Fruit fly (Drosophila melanogaster) whole organism, embryonic: ENCODE results near the gene fit.

Source experiments
- CG10979 ChIP-seq: fragments of 200-800 bp; sonication (Bioruptor generic); optimal IDR thresholded peaks from 2 replicates; lab custom pipeline; 2018; ENCODE audit warnings: missing biosample characterization, mild to moderate bottlenecking, missing genetic modification characterization, moderate library complexity
- CG11247 ChIP-seq: fragments of 200-800 bp; sonication (Bioruptor generic); IDR thresholded peaks from 2 replicates; pipeline ENCODE4 v1.3.6; 2022; ENCODE audit warnings: missing biosample characterization, missing genetic modification characterization
- CG12219 ChIP-seq: fragments of 200-800 bp; sonication (Bioruptor generic); optimal IDR thresholded peaks from 3 replicates; lab custom pipeline; 2018; ENCODE audit warnings: missing biosample characterization, mild to moderate bottlenecking, missing genetic modification characterization
- CG13123 ChIP-seq: fragments of 200-800 bp; sonication (Bioruptor generic); optimal IDR thresholded peaks from 2 replicates; lab custom pipeline; 2016; ENCODE audit warnings: missing biosample characterization, missing genetic modification characterization
- CG13296 ChIP-seq: fragments of 200-800 bp; sonication (Bioruptor generic); optimal IDR thresholded peaks from 3 replicates; lab custom pipeline; 2018; ENCODE audit warnings: missing biosample characterization, mild to moderate bottlenecking, missing genetic modification characterization
- CG15011 ChIP-seq: fragments of 200-800 bp; sonication (Bioruptor generic); optimal IDR thresholded peaks from 3 replicates; lab custom pipeline; 2018; ENCODE audit warnings: missing biosample characterization, mild to moderate bottlenecking, missing genetic modification characterization
- CG15479 ChIP-seq: fragments of 200-800 bp; sonication (Bioruptor generic); optimal IDR thresholded peaks from 3 replicates; lab custom pipeline; 2019; ENCODE audit warnings: missing biosample characterization, mild to moderate bottlenecking, missing genetic modification characterization, moderate library complexity
- CG15514 ChIP-seq: fragments of 200-800 bp; sonication (Bioruptor generic); optimal IDR thresholded peaks from 3 replicates; lab custom pipeline; 2017; ENCODE audit warnings: missing biosample characterization, missing genetic modification characterization, mild to moderate bottlenecking, moderate library complexity, missing genetic modification reagents
- CG17385 ChIP-seq: fragments of 200-800 bp; sonication (Bioruptor generic); optimal IDR thresholded peaks from 3 replicates; lab custom pipeline; 2018; ENCODE audit warnings: missing biosample characterization, mild to moderate bottlenecking, missing genetic modification characterization
- CG1792 ChIP-seq: fragments of 200-800 bp; sonication (Bioruptor generic); optimal IDR thresholded peaks from 2 replicates; lab custom pipeline; 2016; ENCODE audit warnings: missing biosample characterization, missing genetic modification characterization
- CG30431 ChIP-seq: fragments of 200-800 bp; sonication (Bioruptor generic); optimal IDR thresholded peaks from 2 replicates; lab custom pipeline; 2017; ENCODE audit warnings: missing biosample characterization, missing genetic modification characterization
- CG31441 ChIP-seq: fragments of 200-800 bp; sonication (Bioruptor generic); IDR thresholded peaks from 2 replicates; pipeline ENCODE4 v1.3.6; 2022; ENCODE audit warnings: missing biosample characterization, missing genetic modification characterization
- CG34224 ChIP-seq: fragments of 200-800 bp; sonication (Bioruptor generic); IDR thresholded peaks from 3 replicates; pipeline ENCODE4 v1.3.6; 2022; ENCODE audit warnings: missing biosample characterization, missing genetic modification characterization; ENCODE audit not compliant: partially characterized antibody
- CG34422 ChIP-seq: fragments of 200-800 bp; sonication (Bioruptor generic); IDR thresholded peaks from 3 replicates; pipeline ENCODE4 v1.3.6; 2022; ENCODE audit warnings: missing biosample characterization, missing genetic modification characterization
- CG3838 ChIP-seq: fragments of 200-800 bp; sonication (Bioruptor generic); optimal IDR thresholded peaks from 3 replicates; lab custom pipeline; 2016; ENCODE audit warnings: missing biosample characterization, missing genetic modification characterization
- CG42726 ChIP-seq: fragments of 200-800 bp; sonication (Bioruptor generic); IDR thresholded peaks from 2 replicates; pipeline ENCODE4 v1.3.6; 2022; ENCODE audit warnings: missing biosample characterization, missing genetic modification characterization; ENCODE audit not compliant: partially characterized antibody
- CG4707 ChIP-seq: fragments of 200-800 bp; sonication (Bioruptor generic); optimal IDR thresholded peaks from 2 replicates; lab custom pipeline; 2018; ENCODE audit warnings: missing biosample characterization, mild to moderate bottlenecking, missing genetic modification characterization, moderate library complexity
- CG6654 ChIP-seq: fragments of 200-800 bp; sonication (Bioruptor generic); optimal IDR thresholded peaks from 2 replicates; lab custom pipeline; 2017; ENCODE audit warnings: missing biosample characterization, mild to moderate bottlenecking, missing genetic modification characterization
- CG9215 ChIP-seq: fragments of 200-800 bp; sonication (Bioruptor generic); IDR thresholded peaks from 2 replicates; pipeline ENCODE4 v1.3.6; 2022; ENCODE audit warnings: missing biosample characterization, missing genetic modification characterization
- Chrac-16 ChIP-seq: fragments of 200-800 bp; sonication (Bioruptor generic); optimal IDR thresholded peaks from 3 replicates; lab custom pipeline; 2016; ENCODE audit warnings: missing biosample characterization, missing genetic modification characterization
- Dip3 ChIP-seq: fragments of 200-800 bp; sonication (Bioruptor generic); optimal IDR thresholded peaks from 3 replicates; lab custom pipeline; 2016; ENCODE audit warnings: missing biosample characterization, missing genetic modification characterization
- Dll ChIP-seq: fragments of 200-800 bp; sonication (Bioruptor generic); IDR thresholded peaks from 4 replicates; pipeline ENCODE4 v1.3.6; 2022; ENCODE audit warnings: missing biosample characterization, missing genetic modification characterization; ENCODE audit not compliant: partially characterized antibody
- Doc2 ChIP-seq: fragments of 200-800 bp; sonication (Bioruptor generic); IDR thresholded peaks from 2 replicates; pipeline ENCODE4 v1.3.6; 2022; ENCODE audit warnings: missing biosample characterization, missing genetic modification characterization
- Dp ChIP-seq: fragments of 200-800 bp; sonication (Bioruptor generic); optimal IDR thresholded peaks from 2 replicates; lab custom pipeline; 2018; ENCODE audit warnings: missing biosample characterization, mild to moderate bottlenecking, missing genetic modification characterization, moderate library complexity
- Ets97D ChIP-seq: fragments of 200-800 bp; sonication (Bioruptor generic); optimal IDR thresholded peaks from 3 replicates; lab custom pipeline; 2016; ENCODE audit warnings: missing biosample characterization, missing genetic modification characterization
- H2.0 ChIP-seq: fragments of 200-800 bp; sonication (Bioruptor generic); IDR thresholded peaks from 2 replicates; pipeline ENCODE4 v1.3.6; 2022; ENCODE audit warnings: missing biosample characterization, missing genetic modification characterization
- HLH3B ChIP-seq: fragments of 200-800 bp; sonication (Bioruptor generic); IDR thresholded peaks from 2 replicates; pipeline ENCODE4 v1.3.6; 2022; ENCODE audit warnings: missing biosample characterization, missing genetic modification characterization
- HmgD ChIP-seq: fragments of 200-800 bp; sonication (Bioruptor generic); optimal IDR thresholded peaks from 3 replicates; lab custom pipeline; 2016; ENCODE audit warnings: missing biosample characterization, missing genetic modification characterization
- HmgZ ChIP-seq: fragments of 200-800 bp; sonication (Bioruptor generic); optimal IDR thresholded peaks from 2 replicates; lab custom pipeline; 2018; ENCODE audit warnings: missing biosample characterization, mild to moderate bottlenecking, missing genetic modification characterization
- Hmx ChIP-seq: fragments of 200-800 bp; sonication (Bioruptor generic); optimal IDR thresholded peaks from 2 replicates; lab custom pipeline; 2016; ENCODE audit warnings: missing biosample characterization, missing genetic modification characterization
- NC2β ChIP-seq: fragments of 200-800 bp; sonication (Bioruptor generic); optimal IDR thresholded peaks from 2 replicates; lab custom pipeline; 2016; ENCODE audit warnings: missing biosample characterization, missing genetic modification characterization
- Nf-YB ChIP-seq: fragments of 200-800 bp; sonication (Bioruptor generic); optimal IDR thresholded peaks from 3 replicates; lab custom pipeline; 2019; ENCODE audit warnings: missing biosample characterization, mild to moderate bottlenecking, missing genetic modification characterization, moderate library complexity
- Sox102F ChIP-seq: fragments of 200-800 bp; sonication (Bioruptor generic); optimal IDR thresholded peaks from 2 replicates; lab custom pipeline; 2018; ENCODE audit warnings: missing biosample characterization, mild to moderate bottlenecking, missing genetic modification characterization, moderate library complexity
- Taf1 ChIP-seq: fragments of 200-800 bp; sonication (Bioruptor generic); IDR thresholded peaks from 2 replicates; pipeline ENCODE4 v1.3.6; 2022; ENCODE audit warnings: missing biosample characterization, missing genetic modification characterization
- bowl ChIP-seq: fragments of 200-800 bp; sonication (Bioruptor generic); IDR thresholded peaks from 2 replicates; pipeline ENCODE4 v1.3.6; 2022; ENCODE audit warnings: missing biosample characterization, missing genetic modification characterization
- dmrt99B ChIP-seq: fragments of 200-800 bp; sonication (Bioruptor generic); optimal IDR thresholded peaks from 2 replicates; lab custom pipeline; 2018; ENCODE audit warnings: missing biosample characterization, mild to moderate bottlenecking, missing genetic modification characterization, moderate library complexity
- eve ChIP-seq, 2 experiments: fragments of >200 bp; optimal IDR thresholded peaks; 2 replicates each; lab custom pipeline; 2017; ENCODE audit warnings: missing biosample characterization in 2 of 2, missing genetic modification characterization in 2 of 2
- gfzf ChIP-seq: fragments of 200-800 bp; sonication (Bioruptor generic); optimal IDR thresholded peaks from 2 replicates; lab custom pipeline; 2016; ENCODE audit warnings: missing biosample characterization, mild to moderate bottlenecking, missing genetic modification characterization, moderate library complexity
- grau ChIP-seq: fragments of 200-800 bp; optimal IDR thresholded peaks from 3 replicates; lab custom pipeline; 2019; ENCODE audit warnings: missing biosample characterization, mild to moderate bottlenecking, missing genetic modification characterization, moderate library complexity
- hkb ChIP-seq, 2 experiments: fragments of 200-800 bp in 1 of 2; fragments of >200 bp in 1 of 2; sonication (Bioruptor generic) in 1 of 2; IDR thresholded peaks in 1 of 2; optimal IDR thresholded peaks in 1 of 2; 2 replicates each; pipeline versions ENCODE4 v1.3.6 to Lab custom; 2017 to 2022; ENCODE audit warnings: missing biosample characterization in 1 of 2, missing genetic modification characterization in 1 of 2
- hth ChIP-seq: fragments of >200 bp; optimal IDR thresholded peaks from 2 replicates; lab custom pipeline; 2017; ENCODE audit warnings: inconsistent platforms
- kay ChIP-seq: fragments of 200-800 bp; sonication (Bioruptor generic); optimal IDR thresholded peaks from 2 replicates; lab custom pipeline; 2016; ENCODE audit warnings: missing biosample characterization, missing genetic modification characterization
- ken ChIP-seq: fragments of 200-800 bp; sonication (Bioruptor generic); IDR thresholded peaks from 3 replicates; pipeline ENCODE4 v1.3.6; 2022; ENCODE audit warnings: missing biosample characterization, missing genetic modification characterization
- onecut ChIP-seq: fragments of 200-800 bp; sonication (Bioruptor generic); IDR thresholded peaks from 2 replicates; pipeline ENCODE4 v1.3.6; 2022; ENCODE audit warnings: missing biosample characterization, missing genetic modification characterization
- sens ChIP-seq: fragments of 200-800 bp; sonication (Bioruptor generic); peaks from one replicate; lab custom pipeline; 2016; ENCODE audit warnings: missing biosample characterization, missing genetic modification characterization
- sim ChIP-seq: fragments of 200-800 bp; sonication (Bioruptor generic); IDR thresholded peaks from 2 replicates; pipeline ENCODE4 v1.3.6; 2022; ENCODE audit warnings: missing biosample characterization, missing genetic modification characterization
- slbo ChIP-seq: fragments of 200-800 bp; sonication (Bioruptor generic); IDR thresholded peaks from 2 replicates; pipeline ENCODE4 v1.3.6; 2022; ENCODE audit warnings: missing biosample characterization, missing genetic modification characterization
- so ChIP-seq: fragments of 200-800 bp; sonication (Bioruptor generic); IDR thresholded peaks from 3 replicates; pipeline ENCODE4 v1.3.6; 2022; ENCODE audit warnings: missing biosample characterization, missing genetic modification characterization
- tgo ChIP-seq: fragments of 200-800 bp; sonication (Bioruptor generic); IDR thresholded peaks from 3 replicates; pipeline ENCODE4 v1.3.6; 2022; ENCODE audit warnings: missing biosample characterization, missing genetic modification characterization
- vnd ChIP-seq: fragments of 200-800 bp; sonication (Bioruptor generic); IDR thresholded peaks from 3 replicates; pipeline ENCODE4 v1.3.6; 2022; ENCODE audit warnings: missing biosample characterization, missing genetic modification characterization; ENCODE audit not compliant: partially characterized antibody
- vvl ChIP-seq: fragments of 200-800 bp; sonication (Bioruptor generic); IDR thresholded peaks from 2 replicates; pipeline ENCODE4 v1.3.6; 2022; ENCODE audit warnings: missing biosample characterization, missing genetic modification characterization

The fit gene

DNA sequence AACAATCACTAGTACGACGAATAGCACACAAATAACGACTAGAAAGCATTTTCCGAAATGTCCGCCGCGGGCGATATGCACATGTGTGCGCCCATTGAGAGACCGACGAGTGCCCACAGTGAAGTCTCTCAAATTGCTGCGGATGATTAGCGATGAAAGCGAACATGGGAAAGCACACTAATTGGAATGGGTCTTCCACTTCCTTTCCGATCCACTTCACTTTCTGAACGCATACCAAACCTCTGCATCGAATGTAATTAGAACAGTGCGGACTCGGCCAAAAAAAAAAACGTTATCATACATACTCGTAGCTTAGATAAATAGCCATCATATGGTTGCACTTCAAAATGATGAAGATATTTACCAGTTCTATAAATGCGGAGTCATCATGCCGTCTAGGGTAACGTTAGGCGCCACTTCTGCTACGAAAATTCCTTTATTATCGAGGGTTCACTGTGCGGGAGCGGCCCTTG lies 34.2 kb downstream of the fit start (continued):
- TF ChIP-seq Chrac-16 (peak; percentile 33), HmgD (GFP tag; lab: Kevin White, UChicago) (no peak), CG34422 (no peak; the same call in 1 of the 3 replicates), bowl (GFP tag; lab: Robert Waterston, UW) (no peak), CG30431 (GFP tag; lab: Kevin White, UChicago) (peak; percentile 47), gfzf (GFP tag; lab: Kevin White, UChicago) (no peak), Sox102F (GFP tag; lab: Kevin White, UChicago) (peak; percentile 54), dmrt99B (peak; percentile 27), so (GFP tag; lab: Robert Waterston, UW) (no peak), tgo (no peak), Dp (GFP tag; lab: Kevin White, UChicago) (no peak), CG31441 (GFP tag; lab: Robert Waterston, UW) (peak; percentile 50; the same call in 1 of the 2 replicates), HLH3B (peak; percentile 15; the same call in 1 of the 2 replicates), CG42726 (GFP tag; lab: Robert Waterston, UW) (no peak), vvl (GFP tag; lab: Robert Waterston, UW) (peak; percentile 53; the same call in 1 of the 2 replicates), CG3838 (GFP tag; lab: Kevin White, UChicago) (no peak), CG34224 (GFP tag; lab: Robert Waterston, UW) (no peak), CG13123 (GFP tag; lab: Kevin White, UChicago) (no peak), Ets97D (GFP tag; lab: Kevin White, UChicago) (no peak), NC2β (GFP tag; lab: Kevin White, UChicago) (peak; percentile 60), ken (GFP tag; lab: Robert Waterston, UW) (peak; percentile 64; the same call in 1 of the 3 replicates), Hmx (GFP tag; lab: Kevin White, UChicago) (no peak), CG15479 (no peak), CG11247 (GFP tag; lab: Robert Waterston, UW) (no peak), sim (GFP tag; lab: Robert Waterston, UW) (no peak), CG10979 (peak; percentile 41), eve (GFP tag; optimal IDR thresholded peaks at IDR 0.05; lab: Kevin White, UChicago) (peak in 1 of 2 experiments; percentile 77), slbo (GFP tag; lab: Robert Waterston, UW) (peak; percentile 49), Dll (GFP tag; lab: Robert Waterston, UW) (no peak), onecut (GFP tag; lab: Robert Waterston, UW) (no peak), H2.0 (no peak), HmgZ (no peak), Dip3 (GFP tag; lab: Kevin White, UChicago) (no peak), hkb (optimal IDR thresholded peaks at IDR 0.05; lab: Kevin White, UChicago) (no peak), hkb (GFP tag; IDR thresholded peaks at IDR 0.05; lab: Robert Waterston, UW) (no peak), CG6654 (GFP tag; lab: Kevin White, UChicago) (no peak), CG9215 (no peak), Nf-YB (no peak), Doc2 (GFP tag; lab: Robert Waterston, UW) (no peak), CG4707 (peak; percentile 7), CG17385 (peak; percentile 57), vnd (GFP tag; lab: Robert Waterston, UW) (no peak), grau (tag; lab: Kevin White, UChicago) (peak; percentile 95), CG15011 (GFP tag; lab: Kevin White, UChicago) (no peak), kay (GFP tag; lab: Kevin White, UChicago) (peak; percentile 38), CG12219 (GFP tag; lab: Kevin White, UChicago) (peak; percentile 18), CG15514 (GFP tag; lab: Kevin White, UChicago) (no peak), CG13296 (GFP tag; lab: Kevin White, UChicago) (no peak), sens (GFP tag; lab: Kevin White, UChicago) (peak; percentile 93), hth (lab: Kevin White, UChicago) (no peak), Taf1 (GFP tag; lab: Robert Waterston, UW) (no peak), CG1792 (GFP tag; lab: Kevin White, UChicago) (peak; percentile 13)
